Worm (Caenorhabditis elegans): Measurements from ENCODE around the gene Y40B10A.9.

The Y40B10A.9 gene

ce11 chrV:2067419-2067818 lies 5.3 kb downstream of the Y40B10A.9 start:
- TF ChIP-seq ztf-23 (GFP tag; IDR thresholded peaks at IDR 0.05) (no peak), flt-1 (GFP tag; IDR thresholded peaks at IDR 0.05) (no peak), T22C8.4 (GFP tag; IDR thresholded peaks at IDR 0.05) (no peak), tab-1 (GFP tag; IDR thresholded peaks at IDR 0.05) (no peak), klf-2 (GFP tag; conservative IDR thresholded peaks at IDR 0.05) (no peak), ref-1 (GFP tag; conservative IDR thresholded peaks at IDR 0.05) (no peak), cog-1 (tag; optimal IDR thresholded peaks at IDR 0.05) (no peak), med-1 (GFP tag; optimal IDR thresholded peaks at IDR 0.05; ENCODE audit: insufficient read depth) (no peak), ztf-29 (GFP tag; IDR thresholded peaks at IDR 0.05) (no peak)

- TF ChIP-seq cog-1 (tag; optimal IDR thresholded peaks at IDR 0.05) (no peak), flt-1 (GFP tag; IDR thresholded peaks at IDR 0.05) (no peak), klf-2 (GFP tag; conservative IDR thresholded peaks at IDR 0.05) (no peak), med-1 (GFP tag; optimal IDR thresholded peaks at IDR 0.05; ENCODE audit: insufficient read depth) (no peak), T22C8.4 (GFP tag; IDR thresholded peaks at IDR 0.05) (no peak), tab-1 (GFP tag; IDR thresholded peaks at IDR 0.05) (no peak), ztf-23 (GFP tag; IDR thresholded peaks at IDR 0.05) (no peak), ref-1 (GFP tag; conservative IDR thresholded peaks at IDR 0.05) (no peak), ztf-29 (GFP tag; IDR thresholded peaks at IDR 0.05) (no peak)
Measured at ce11 chrV:2066780-2067179, 5.9 kb downstream of the Y40B10A.9 start, which contains the start of gene nhr-86. TSS of gene nhr-86 (minus strand) at chrV:2066850.

- no peak for TF ChIP-seq cog-1 (tag; optimal IDR thresholded peaks at IDR 0.05)
- no peak for TF ChIP-seq klf-2 (GFP tag; conservative IDR thresholded peaks at IDR 0.05)
- no peak for TF ChIP-seq med-1 (GFP tag; optimal IDR thresholded peaks at IDR 0.05; ENCODE audit: insufficient read depth)
- no peak for TF ChIP-seq ztf-29 (GFP tag; IDR thresholded peaks at IDR 0.05)
- no peak for TF ChIP-seq ztf-23 (GFP tag; IDR thresholded peaks at IDR 0.05)
- no peak for TF ChIP-seq tab-1 (GFP tag; IDR thresholded peaks at IDR 0.05)
- no peak for TF ChIP-seq flt-1 (GFP tag; IDR thresholded peaks at IDR 0.05)
Measured at ce11 chrV:2057324-2057723, 15.4 kb downstream of the Y40B10A.9 start, which contains the start of gene comt-3. TSS of gene comt-3 (plus strand) at chrV:2057537.

ce11 chrV:2055765-2056504 lies 16.8 kb downstream of the Y40B10A.9 start:
- no peak for TF ChIP-seq T22C8.4 (GFP tag; IDR thresholded peaks at IDR 0.05)
- no peak for TF ChIP-seq tab-1 (GFP tag; IDR thresholded peaks at IDR 0.05)
- TF ChIP-seq ref-1 (GFP tag; conservative IDR thresholded peaks at IDR 0.05) = no peak
- TF ChIP-seq cog-1 (tag; optimal IDR thresholded peaks at IDR 0.05) = no peak
- TF ChIP-seq klf-2 (GFP tag; conservative IDR thresholded peaks at IDR 0.05) = no peak
- TF ChIP-seq ztf-29 (GFP tag; IDR thresholded peaks at IDR 0.05) = no peak
- TF ChIP-seq flt-1 (GFP tag; IDR thresholded peaks at IDR 0.05) = no peak
- no peak for TF ChIP-seq ztf-23 (GFP tag; IDR thresholded peaks at IDR 0.05)
- no peak for TF ChIP-seq med-1 (GFP tag; optimal IDR thresholded peaks at IDR 0.05; ENCODE audit: insufficient read depth)

ce11 chrV:2054254-2054653 lies 18.5 kb downstream of the Y40B10A.9 start:
- TF ChIP-seq med-1 (GFP tag; optimal IDR thresholded peaks at IDR 0.05; ENCODE audit: insufficient read depth) = no peak
- TF ChIP-seq ztf-23 (GFP tag; IDR thresholded peaks at IDR 0.05) = no peak
- no peak for TF ChIP-seq ref-1 (GFP tag; conservative IDR thresholded peaks at IDR 0.05)
- no peak for TF ChIP-seq ztf-29 (GFP tag; IDR thresholded peaks at IDR 0.05)
- TF ChIP-seq klf-2 (GFP tag; conservative IDR thresholded peaks at IDR 0.05) = no peak
- no peak for TF ChIP-seq tab-1 (GFP tag; IDR thresholded peaks at IDR 0.05)
- TF ChIP-seq T22C8.4 (GFP tag; IDR thresholded peaks at IDR 0.05) = no peak
- no peak for TF ChIP-seq flt-1 (GFP tag; IDR thresholded peaks at IDR 0.05)
- no peak for TF ChIP-seq cog-1 (tag; optimal IDR thresholded peaks at IDR 0.05)

- TF ChIP-seq ref-1 (GFP tag; conservative IDR thresholded peaks at IDR 0.05) (no peak), T22C8.4 (GFP tag; IDR thresholded peaks at IDR 0.05) (no peak), tab-1 (GFP tag; IDR thresholded peaks at IDR 0.05) (no peak), klf-2 (GFP tag; conservative IDR thresholded peaks at IDR 0.05) (no peak), med-1 (GFP tag; optimal IDR thresholded peaks at IDR 0.05; ENCODE audit: insufficient read depth) (no peak), cog-1 (tag; optimal IDR thresholded peaks at IDR 0.05) (no peak), flt-1 (GFP tag; IDR thresholded peaks at IDR 0.05) (no peak), ztf-23 (GFP tag; IDR thresholded peaks at IDR 0.05) (no peak), ztf-29 (GFP tag; IDR thresholded peaks at IDR 0.05) (no peak)
Measured at ce11 chrV:2053509-2053908, 19.2 kb downstream of the Y40B10A.9 start, which contains the start of gene comt-5. TSS of gene comt-5 (minus strand) at chrV:2053609.

- TF ChIP-seq T22C8.4 (GFP tag; IDR thresholded peaks at IDR 0.05) = no peak
- TF ChIP-seq flt-1 (GFP tag; IDR thresholded peaks at IDR 0.05) = no peak
- TF ChIP-seq ztf-23 (GFP tag; IDR thresholded peaks at IDR 0.05) = no peak
- TF ChIP-seq klf-2 (GFP tag; conservative IDR thresholded peaks at IDR 0.05) = no peak
- no peak for TF ChIP-seq med-1 (GFP tag; optimal IDR thresholded peaks at IDR 0.05; ENCODE audit: insufficient read depth)
- TF ChIP-seq ztf-29 (GFP tag; IDR thresholded peaks at IDR 0.05) = no peak
- no peak for TF ChIP-seq ref-1 (GFP tag; conservative IDR thresholded peaks at IDR 0.05)
- no peak for TF ChIP-seq tab-1 (GFP tag; IDR thresholded peaks at IDR 0.05)
- no peak for TF ChIP-seq cog-1 (tag; optimal IDR thresholded peaks at IDR 0.05)
Measured at ce11 chrV:2051507-2051906, 21.2 kb downstream of the Y40B10A.9 start, which contains the start of gene Y40B10A.11. TSS of gene Y40B10A.11 (minus strand) at chrV:2051607.

ce11 chrV:2050790-2051189 lies 21.9 kb downstream of the Y40B10A.9 start:
- TF ChIP-seq cog-1 (tag; optimal IDR thresholded peaks at IDR 0.05) (no peak), flt-1 (GFP tag; IDR thresholded peaks at IDR 0.05) (no peak), klf-2 (GFP tag; conservative IDR thresholded peaks at IDR 0.05) (no peak), ztf-23 (GFP tag; IDR thresholded peaks at IDR 0.05) (0 out of 2 replicates have a peak, but pooled peaks have one; percentile 41), ztf-29 (GFP tag; IDR thresholded peaks at IDR 0.05) (no peak), med-1 (GFP tag; optimal IDR thresholded peaks at IDR 0.05; ENCODE audit: insufficient read depth) (no peak), tab-1 (GFP tag; IDR thresholded peaks at IDR 0.05) (no peak), ref-1 (GFP tag; conservative IDR thresholded peaks at IDR 0.05) (no peak)

ce11 chrV:2050136-2050535 lies 22.6 kb downstream of the Y40B10A.9 start, which contains the start of gene comt-4:
TSS of gene comt-4 (minus strand) at chrV:2050185.
- TF ChIP-seq klf-2 (GFP tag; conservative IDR thresholded peaks at IDR 0.05) (no peak), flt-1 (GFP tag; IDR thresholded peaks at IDR 0.05) (no peak), ztf-29 (GFP tag; IDR thresholded peaks at IDR 0.05) (no peak), med-1 (GFP tag; optimal IDR thresholded peaks at IDR 0.05; ENCODE audit: insufficient read depth) (no peak), ztf-23 (GFP tag; IDR thresholded peaks at IDR 0.05) (no peak), ref-1 (GFP tag; conservative IDR thresholded peaks at IDR 0.05) (no peak), tab-1 (GFP tag; IDR thresholded peaks at IDR 0.05) (no peak), T22C8.4 (GFP tag; IDR thresholded peaks at IDR 0.05) (no peak)
